Fruit fly (Drosophila melanogaster) whole organism, embryonic: Measurements from ENCODE around the gene CG42240.
A peak's percentile ranks its signal among the peaks of the same experiment; 100 is the strongest.

Experiments
- Ada2b ChIP-seq: fragments of 200-800 bp; sonication (Bioruptor generic); IDR thresholded peaks from 2 replicates; pipeline ENCODE4 v1.3.6; 2022; ENCODE audit warnings: missing biosample characterization, missing genetic modification characterization
- Blimp-1 ChIP-seq: fragments of 200-800 bp; sonication (Bioruptor generic); optimal IDR thresholded peaks from 3 replicates; lab custom pipeline; 2018; ENCODE audit warnings: missing biosample characterization, missing genetic modification characterization, mild to moderate bottlenecking, moderate library complexity, missing genetic modification reagents
- CG11504 ChIP-seq: fragments of 200-800 bp; sonication (Bioruptor generic); optimal IDR thresholded peaks from 3 replicates; lab custom pipeline; 2019; ENCODE audit warnings: missing biosample characterization, mild to moderate bottlenecking, missing genetic modification characterization, moderate library complexity
- CG15479 ChIP-seq: fragments of 200-800 bp; sonication (Bioruptor generic); optimal IDR thresholded peaks from 3 replicates; lab custom pipeline; 2019; ENCODE audit warnings: missing biosample characterization, mild to moderate bottlenecking, missing genetic modification characterization, moderate library complexity
- CG17359 ChIP-seq: fragments of 200-800 bp; sonication (Bioruptor generic); optimal IDR thresholded peaks from 3 replicates; lab custom pipeline; 2018; ENCODE audit warnings: missing biosample characterization, mild to moderate bottlenecking, missing genetic modification characterization, moderate library complexity
- CG17385 ChIP-seq: fragments of 200-800 bp; sonication (Bioruptor generic); optimal IDR thresholded peaks from 3 replicates; lab custom pipeline; 2018; ENCODE audit warnings: missing biosample characterization, mild to moderate bottlenecking, missing genetic modification characterization
- CG31224 ChIP-seq: fragments of 200-800 bp; sonication (Bioruptor generic); IDR thresholded peaks from 2 replicates; pipeline ENCODE4 v1.3.6; 2022; ENCODE audit warnings: missing biosample characterization, missing genetic modification characterization
- CG31365 ChIP-seq: fragments of 200-800 bp; sonication (Bioruptor generic); optimal IDR thresholded peaks from 2 replicates; lab custom pipeline; 2018; ENCODE audit warnings: missing biosample characterization, mild to moderate bottlenecking, missing genetic modification characterization
- CG3163 ChIP-seq: fragments of 200-800 bp; sonication (Bioruptor generic); optimal IDR thresholded peaks from 3 replicates; lab custom pipeline; 2016; ENCODE audit warnings: missing biosample characterization, missing genetic modification characterization
- CG3407 ChIP-seq: fragments of 200-800 bp; sonication (Bioruptor generic); optimal IDR thresholded peaks from 2 replicates; lab custom pipeline; 2018; ENCODE audit warnings: missing biosample characterization, mild to moderate bottlenecking, missing genetic modification characterization
- CG4854 ChIP-seq: fragments of 200-800 bp; sonication (Bioruptor generic); optimal IDR thresholded peaks from 2 replicates; lab custom pipeline; 2016; ENCODE audit warnings: missing biosample characterization, missing genetic modification characterization, inconsistent platforms
- CG5953 ChIP-seq: fragments of 200-800 bp; sonication (Bioruptor generic); IDR thresholded peaks from 2 replicates; pipeline ENCODE4 v1.3.6; 2022; ENCODE audit warnings: missing biosample characterization, missing genetic modification characterization
- CG6175 ChIP-seq: fragments of 200-800 bp; sonication (Bioruptor generic); IDR thresholded peaks from 3 replicates; pipeline ENCODE4 v1.3.6; 2022; ENCODE audit warnings: missing biosample characterization, missing genetic modification characterization
- CG8765 ChIP-seq: fragments of 200-800 bp; sonication (Bioruptor generic); IDR thresholded peaks from 2 replicates; pipeline ENCODE4 v1.3.6; 2022; ENCODE audit warnings: missing biosample characterization, missing genetic modification characterization
- CG9437 ChIP-seq: fragments of 200-800 bp; sonication (Bioruptor generic); optimal IDR thresholded peaks from 2 replicates; lab custom pipeline; 2018; ENCODE audit warnings: missing biosample characterization, mild to moderate bottlenecking, missing genetic modification characterization
- CG9817 ChIP-seq: fragments of 200-800 bp; sonication (Bioruptor generic); optimal IDR thresholded peaks from 2 replicates; lab custom pipeline; 2018; ENCODE audit warnings: missing biosample characterization, mild to moderate bottlenecking, missing genetic modification characterization, moderate library complexity
- CkIIα-i1 ChIP-seq: fragments of 200-800 bp; sonication (Bioruptor generic); IDR thresholded peaks from 2 replicates; pipeline ENCODE4 v1.3.6; 2022; ENCODE audit warnings: missing biosample characterization, missing genetic modification characterization
- D19B ChIP-seq: fragments of 200-800 bp; sonication (Bioruptor generic); optimal IDR thresholded peaks from 2 replicates; lab custom pipeline; 2017; ENCODE audit warnings: missing biosample characterization, mild to moderate bottlenecking, missing genetic modification characterization
- Dad ChIP-seq: fragments of 200-800 bp; sonication (Bioruptor generic); optimal IDR thresholded peaks from 3 replicates; lab custom pipeline; 2016; ENCODE audit warnings: missing biosample characterization, missing genetic modification characterization
- Deaf1 ChIP-seq: fragments of 200-800 bp; optimal IDR thresholded peaks from 3 replicates; lab custom pipeline; 2019; ENCODE audit warnings: missing biosample characterization, mild to moderate bottlenecking, missing genetic modification characterization, moderate library complexity
- Dp ChIP-seq: fragments of 200-800 bp; sonication (Bioruptor generic); optimal IDR thresholded peaks from 2 replicates; lab custom pipeline; 2018; ENCODE audit warnings: missing biosample characterization, mild to moderate bottlenecking, missing genetic modification characterization, moderate library complexity
- HmgZ ChIP-seq: fragments of 200-800 bp; sonication (Bioruptor generic); optimal IDR thresholded peaks from 2 replicates; lab custom pipeline; 2018; ENCODE audit warnings: missing biosample characterization, mild to moderate bottlenecking, missing genetic modification characterization
- Hr39 ChIP-seq: fragments of >200 bp; optimal IDR thresholded peaks from 2 replicates; lab custom pipeline; 2017
- Lim3 ChIP-seq: fragments of 200-800 bp; sonication (Bioruptor generic); IDR thresholded peaks from 2 replicates; pipeline ENCODE4 v1.3.6; 2022; ENCODE audit warnings: missing biosample characterization, missing genetic modification characterization
- Pdp1 ChIP-seq, 2 experiments: fragments of 200-800 bp; sonication (Bioruptor generic); optimal IDR thresholded peaks; 3 replicates each; lab custom pipeline; 2016; ENCODE audit warnings: missing biosample characterization in 2 of 2, missing genetic modification characterization in 2 of 2, mild to moderate bottlenecking in 1 of 2, moderate library complexity in 1 of 2
- Ptx1 ChIP-seq: fragments of 200-800 bp; sonication (Bioruptor generic); IDR thresholded peaks from 2 replicates; pipeline ENCODE4 v1.3.6; 2022; ENCODE audit warnings: missing biosample characterization, missing genetic modification characterization
- Trl ChIP-seq, 3 experiments: fragments of >200 bp in 2 of 3; fragments of 200-800 bp in 1 of 3; sonication (Bioruptor generic) in 1 of 3; optimal IDR thresholded peaks; 2 replicates in 1 of 3; 3 replicates in 2 of 3; lab custom pipeline; 2016 to 2017; ENCODE audit warnings: missing biosample characterization in 1 of 3, missing genetic modification characterization in 1 of 3
- Xbp1 ChIP-seq: fragments of 200-800 bp; sonication (Bioruptor generic); optimal IDR thresholded peaks from 3 replicates; lab custom pipeline; 2016; ENCODE audit warnings: missing biosample characterization, mild to moderate bottlenecking, missing genetic modification characterization
- ato ChIP-seq: fragments of 200-800 bp; sonication (Bioruptor generic); IDR thresholded peaks from 2 replicates; pipeline ENCODE4 v1.3.6; 2022; ENCODE audit warnings: missing biosample characterization, missing genetic modification characterization; ENCODE audit not compliant: partially characterized antibody
- chinmo ChIP-seq: fragments of 200-800 bp; sonication (Bioruptor generic); IDR thresholded peaks from 4 replicates; pipeline ENCODE4 v1.3.6; 2022; ENCODE audit warnings: missing biosample characterization, missing genetic modification characterization; ENCODE audit not compliant: partially characterized antibody
- cwo ChIP-seq: fragments of 200-800 bp; sonication (Bioruptor generic); optimal IDR thresholded peaks from 3 replicates; lab custom pipeline; 2017; ENCODE audit warnings: missing biosample characterization, missing genetic modification characterization, mild to moderate bottlenecking, moderate library complexity, missing genetic modification reagents
- dpn ChIP-seq, 2 experiments: fragments of 200-800 bp; sonication (Bioruptor generic); optimal IDR thresholded peaks; 3 replicates each; lab custom pipeline; 2016; ENCODE audit warnings: missing biosample characterization in 2 of 2, missing genetic modification characterization in 2 of 2
- esg ChIP-seq: fragments of 200-800 bp; sonication (Bioruptor generic); conservative IDR thresholded peaks from 2 replicates; pipeline ENCODE4 v1.3.6; 2022; ENCODE audit warnings: missing biosample characterization, missing genetic modification characterization
- exex ChIP-seq: fragments of 200-800 bp; sonication (Bioruptor generic); optimal IDR thresholded peaks from 4 replicates; lab custom pipeline; 2018; ENCODE audit warnings: missing biosample characterization, mild to moderate bottlenecking, missing genetic modification characterization, moderate library complexity
- ind ChIP-seq: fragments of 200-800 bp; sonication (Bioruptor generic); optimal IDR thresholded peaks from 3 replicates; lab custom pipeline; 2016; ENCODE audit warnings: missing biosample characterization, missing genetic modification characterization
- kni ChIP-seq: fragments of 200-800 bp; sonication (Bioruptor generic); optimal IDR thresholded peaks from 3 replicates; lab custom pipeline; 2017; ENCODE audit warnings: mild to moderate bottlenecking, missing biosample characterization, missing genetic modification reagents, missing genetic modification characterization
- otp ChIP-seq: fragments of 200-800 bp; sonication (Bioruptor generic); IDR thresholded peaks from 3 replicates; pipeline ENCODE4, ENCODE4 v1.3.6; 2022; ENCODE audit warnings: missing biosample characterization, missing genetic modification characterization
- pb ChIP-seq: fragments of 200-800 bp; sonication (Bioruptor generic); optimal IDR thresholded peaks from 3 replicates; lab custom pipeline; 2016; ENCODE audit warnings: missing biosample characterization, missing genetic modification characterization
- pfk ChIP-seq: fragments of 200-800 bp; sonication (Bioruptor generic); optimal IDR thresholded peaks from 2 replicates; lab custom pipeline; 2018; ENCODE audit warnings: missing biosample characterization, mild to moderate bottlenecking, missing genetic modification characterization, moderate library complexity
- psq ChIP-seq: fragments of 200-800 bp; sonication (Bioruptor generic); optimal IDR thresholded peaks from 2 replicates; lab custom pipeline; 2017; ENCODE audit warnings: missing biosample characterization, missing genetic modification characterization
- run ChIP-seq: fragments of 200-800 bp; sonication (Bioruptor generic); optimal IDR thresholded peaks from 3 replicates; lab custom pipeline; 2018; ENCODE audit warnings: missing biosample characterization, mild to moderate bottlenecking, missing genetic modification characterization
- schlank ChIP-seq: fragments of 200-800 bp; sonication (Bioruptor generic); optimal IDR thresholded peaks from 2 replicates; lab custom pipeline; 2018; ENCODE audit warnings: missing biosample characterization, mild to moderate bottlenecking, missing genetic modification characterization
- scrt ChIP-seq: fragments of 200-800 bp; sonication (Bioruptor generic); optimal IDR thresholded peaks from 2 replicates; lab custom pipeline; 2018; ENCODE audit warnings: missing biosample characterization, mild to moderate bottlenecking, missing genetic modification characterization, moderate library complexity
- sqz ChIP-seq: fragments of 200-800 bp; sonication (Bioruptor generic); optimal IDR thresholded peaks from 3 replicates; lab custom pipeline; 2018; ENCODE audit warnings: missing biosample characterization, mild to moderate bottlenecking, missing genetic modification characterization
- tna ChIP-seq: fragments of 200-800 bp; sonication (Bioruptor generic); IDR thresholded peaks from 2 replicates; pipeline ENCODE4 v1.3.6; 2022; ENCODE audit warnings: missing biosample characterization, missing genetic modification characterization; ENCODE audit not compliant: partially characterized antibody
- toy ChIP-seq: fragments of 200-800 bp; sonication (Bioruptor generic); IDR thresholded peaks from 2 replicates; pipeline ENCODE4 v1.3.6; 2022; ENCODE audit warnings: missing biosample characterization, missing genetic modification characterization
- vvl ChIP-seq: fragments of 200-800 bp; sonication (Bioruptor generic); IDR thresholded peaks from 2 replicates; pipeline ENCODE4 v1.3.6; 2022; ENCODE audit warnings: missing biosample characterization, missing genetic modification characterization
- zen ChIP-seq: fragments of 200-800 bp; sonication (Bioruptor generic); optimal IDR thresholded peaks from 3 replicates; lab custom pipeline; 2018; ENCODE audit warnings: missing biosample characterization, mild to moderate bottlenecking, missing genetic modification characterization, moderate library complexity

The CG42240 gene

DNA sequence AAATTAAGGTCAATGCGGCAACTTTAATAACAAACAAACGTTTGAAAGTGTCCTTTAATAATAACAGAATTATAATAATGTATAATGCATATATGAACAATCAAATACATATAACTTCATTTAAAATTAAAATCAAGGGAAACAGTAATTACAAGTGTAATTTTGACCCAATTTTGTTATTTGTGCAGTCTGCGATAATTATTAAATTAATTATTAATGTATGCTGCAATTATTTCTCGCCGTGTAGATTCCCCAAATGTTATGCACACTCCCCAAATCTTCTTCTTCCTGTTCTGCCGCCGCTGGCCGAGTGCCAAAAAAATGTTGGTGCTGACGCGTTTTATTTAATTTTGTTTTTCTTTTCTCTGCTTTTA lies 23.0 kb downstream of the CG42240 start (continued):
- TF ChIP-seq CG31365 (tag; lab: Kevin White, UChicago) (no peak), otp (peak; percentile 72; the same call in 2 of the 3 replicates), HmgZ (tag; lab: Kevin White, UChicago) (peak; percentile 81), cwo (peak; percentile 87), CG31224 (peak; percentile 69), CG9437 (peak; percentile 75), zen (tag; lab: Kevin White, UChicago) (peak; percentile 76), esg (peak; percentile 74), run (peak; percentile 72), CG4854 (GFP tag; lab: Kevin White, UChicago) (peak; percentile 40), exex (tag; lab: Kevin White, UChicago) (peak; percentile 60), CG17359 (tag; lab: Kevin White, UChicago) (peak; percentile 89), pfk (GFP tag; lab: Kevin White, UChicago) (no peak), tna (GFP tag; lab: Robert Waterston, UW) (no peak), CkIIα-i1 (no peak), kni (GFP tag; lab: Kevin White, UChicago) (peak; percentile 54), Ada2b (GFP tag; lab: Robert Waterston, UW) (peak; percentile 81), pb (no peak), CG17385 (GFP tag; lab: Kevin White, UChicago) (peak; percentile 90), toy (GFP tag; lab: Robert Waterston, UW) (no peak), dpn (GFP tag; optimal IDR thresholded peaks at IDR 0.05; lab: Kevin White, UChicago) (peak; percentile 57 to 77), D19B (peak; percentile 73), Xbp1 (GFP tag; lab: Kevin White, UChicago) (peak; percentile 80), Deaf1 (tag; lab: Kevin White, UChicago) (peak; percentile 65)

DNA sequence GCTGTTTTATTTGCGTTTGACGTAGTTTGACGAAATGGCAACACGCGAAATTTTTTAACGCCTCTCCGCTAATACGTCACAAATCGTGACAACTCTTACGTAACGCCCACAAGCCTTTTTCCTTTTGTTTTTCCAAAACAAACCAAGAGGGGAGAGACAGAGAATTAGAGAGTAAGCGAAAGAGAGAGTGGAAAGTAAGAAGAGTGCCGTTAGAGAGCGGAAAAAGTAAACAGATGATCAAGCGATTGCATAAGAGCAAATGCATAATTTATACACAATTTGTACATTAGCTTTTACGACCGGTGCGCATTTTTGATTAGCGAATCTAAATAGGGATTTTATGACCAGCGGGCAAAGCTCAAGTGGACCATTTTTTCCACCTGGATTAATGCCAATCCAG lies 23.5 kb downstream of the CG42240 start:
- TF ChIP-seq sqz (GFP tag; lab: Kevin White, UChicago): no peak
- TF ChIP-seq CG3163 (GFP tag; lab: Kevin White, UChicago): peak; percentile 11
- TF ChIP-seq Dp: no peak
- TF ChIP-seq psq (GFP tag; lab: Kevin White, UChicago): no peak
- no peak for TF ChIP-seq CG6175 (GFP tag; lab: Robert Waterston, UW)
- no peak for TF ChIP-seq Dad (GFP tag; lab: Kevin White, UChicago)
- TF ChIP-seq Ptx1 (GFP tag; lab: Robert Waterston, UW): no peak
- peak; percentile 35 for TF ChIP-seq Blimp-1
- peak; percentile 32; the same call in 1 of the 2 replicates for TF ChIP-seq vvl
- TF ChIP-seq schlank (tag; lab: Kevin White, UChicago): no peak
- no peak for TF ChIP-seq ato (GFP tag; lab: Robert Waterston, UW)
- no peak for TF ChIP-seq chinmo (GFP tag; lab: Robert Waterston, UW)
- no peak for TF ChIP-seq CG5953 (GFP tag; lab: Robert Waterston, UW)
- TF ChIP-seq CG15479: peak; percentile 11
- TF ChIP-seq CG3407: no peak
- peak in 1 of 2 experiments; percentile 96 for TF ChIP-seq Pdp1 (GFP tag; optimal IDR thresholded peaks at IDR 0.05; lab: Kevin White, UChicago)
- no peak for TF ChIP-seq ind (GFP tag; lab: Kevin White, UChicago)
- TF ChIP-seq scrt: no peak
- TF ChIP-seq CG8765 (GFP tag; lab: Robert Waterston, UW): no peak
- no peak for TF ChIP-seq Hr39 (lab: Kevin White, UChicago)
- peak; percentile 49 to 65 for TF ChIP-seq Trl (optimal IDR thresholded peaks at IDR 0.05; lab: Kevin White, UChicago)
- TF ChIP-seq Trl (GFP tag; optimal IDR thresholded peaks at IDR 0.05; lab: Kevin White, UChicago): no peak
- no peak for TF ChIP-seq CG11504
- no peak for TF ChIP-seq CG9817
- no peak for TF ChIP-seq Lim3 (GFP tag; lab: Robert Waterston, UW)
